Worm (Caenorhabditis elegans) whole organism, mixed stage, embryonic: Measurements from ENCODE around the gene C24D10.49.

Experiments used
- bed-3 ChIP-seq: fragments of 200-800 bp; sonication (Bioruptor generic); optimal IDR thresholded peaks from 3 replicates; lab custom pipeline; 2018; ENCODE audit warnings: mild to moderate bottlenecking, missing genetic modification characterization, moderate library complexity, missing compliant biosample characterization
- ceh-39 ChIP-seq: fragments of 150-350 bp; optimal IDR thresholded peaks from 2 replicates; lab custom pipeline; 2014; ENCODE audit warnings: missing biosample characterization, missing genetic modification characterization
- ceh-43 ChIP-seq: fragments of 200-800 bp; sonication (Bioruptor generic); optimal IDR thresholded peaks from 2 replicates; lab custom pipeline; 2018; ENCODE audit warnings: mild to moderate bottlenecking, missing genetic modification characterization, moderate library complexity, missing compliant biosample characterization
- ceh-83 ChIP-seq: fragments of 200-800 bp; sonication (Bioruptor generic); optimal IDR thresholded peaks from 2 replicates; lab custom pipeline; 2018; ENCODE audit warnings: mild to moderate bottlenecking, missing genetic modification characterization, missing compliant biosample characterization
- ces-1 ChIP-seq: fragments of 150-350 bp; optimal IDR thresholded peaks from 2 replicates; lab custom pipeline; 2014; ENCODE audit warnings: missing biosample characterization, missing genetic modification reagents, missing genetic modification characterization
- cnd-1 ChIP-seq: fragments of 200-800 bp; sonication (Bioruptor generic); optimal IDR thresholded peaks from 2 replicates; lab custom pipeline; 2018; ENCODE audit warnings: mild to moderate bottlenecking, missing genetic modification characterization, missing compliant biosample characterization
- drap-1 ChIP-seq: fragments of 200-800 bp; sonication (Bioruptor generic); optimal IDR thresholded peaks from 3 replicates; lab custom pipeline; 2018; ENCODE audit warnings: mild to moderate bottlenecking, missing genetic modification characterization, missing compliant biosample characterization
- elt-1 ChIP-seq: sonication (generic microtip); optimal IDR thresholded peaks from 2 replicates; lab custom pipeline; 2017; ENCODE audit warnings: missing genetic modification characterization, mild to moderate bottlenecking, missing compliant biosample characterization, antibody characterized with exemption, moderate library complexity, borderline replicate concordance; ENCODE audit not compliant: insufficient read depth
- elt-3 ChIP-seq: fragments of 150-350 bp; optimal IDR thresholded peaks from 2 replicates; lab custom pipeline; 2014; ENCODE audit warnings: missing biosample characterization, missing genetic modification characterization
- flh-1 ChIP-seq: fragments of 200-800 bp; sonication (Bioruptor generic); optimal IDR thresholded peaks from 2 replicates; lab custom pipeline; 2018; ENCODE audit warnings: mild to moderate bottlenecking, missing genetic modification characterization, moderate library complexity, missing compliant biosample characterization
- ham-2 ChIP-seq: fragments of 200-800 bp; sonication (Bioruptor generic); optimal IDR thresholded peaks from 2 replicates; lab custom pipeline; 2018; ENCODE audit warnings: mild to moderate bottlenecking, missing genetic modification characterization, missing compliant biosample characterization
- hlh-1 ChIP-seq: fragments of 150-350 bp; optimal IDR thresholded peaks from 2 replicates; lab custom pipeline; 2014; ENCODE audit warnings: missing biosample characterization, missing genetic modification reagents, missing genetic modification characterization
- lin-13 ChIP-seq: fragments of 150-350 bp; optimal IDR thresholded peaks from 2 replicates; lab custom pipeline; 2014; ENCODE audit warnings: missing biosample characterization, missing genetic modification characterization
- lin-32 ChIP-seq: fragments of 200-800 bp; sonication (Bioruptor generic); optimal IDR thresholded peaks from 2 replicates; lab custom pipeline; 2018; ENCODE audit warnings: mild to moderate bottlenecking, missing genetic modification characterization, missing compliant biosample characterization
- lsy-2 ChIP-seq: fragments of 150-350 bp; optimal IDR thresholded peaks from 2 replicates; lab custom pipeline; 2014; ENCODE audit warnings: missing biosample characterization, missing genetic modification characterization
- mab-5 ChIP-seq: fragments of 150-350 bp; optimal IDR thresholded peaks from 2 replicates; lab custom pipeline; 2014; ENCODE audit warnings: missing biosample characterization, missing genetic modification characterization
- mep-1 ChIP-seq: fragments of 150-350 bp; optimal IDR thresholded peaks from 2 replicates; lab custom pipeline; 2017; ENCODE audit warnings: missing biosample characterization, missing genetic modification reagents, missing genetic modification characterization, inconsistent platforms
- mls-2 ChIP-seq: sonication (generic microtip); optimal IDR thresholded peaks from 2 replicates; lab custom pipeline; 2016; ENCODE audit warnings: mild to moderate bottlenecking, missing genetic modification characterization, moderate library complexity, missing compliant biosample characterization
- nhr-12 ChIP-seq: fragments of 150-350 bp; optimal IDR thresholded peaks from 2 replicates; lab custom pipeline; 2014; ENCODE audit warnings: missing biosample characterization, missing genetic modification characterization
- nhr-2 ChIP-seq: fragments of 150-350 bp; optimal IDR thresholded peaks from 2 replicates; lab custom pipeline; 2014; ENCODE audit warnings: missing biosample characterization, missing genetic modification characterization
- nhr-237 ChIP-seq: fragments of 150-350 bp; optimal IDR thresholded peaks from 2 replicates; lab custom pipeline; 2014; ENCODE audit warnings: missing biosample characterization, missing genetic modification characterization
- nhr-28 ChIP-seq: fragments of 150-350 bp; optimal IDR thresholded peaks from 2 replicates; lab custom pipeline; 2014; ENCODE audit warnings: missing biosample characterization, missing genetic modification characterization
- nhr-76 ChIP-seq: sonication (generic microtip); optimal IDR thresholded peaks from 2 replicates; lab custom pipeline; 2017; ENCODE audit warnings: missing biosample characterization, missing genetic modification characterization
- pha-4 ChIP-seq: fragments of 150-350 bp; optimal IDR thresholded peaks from 2 replicates; lab custom pipeline; 2018; ENCODE audit warnings: missing biosample characterization, missing genetic modification reagents, missing genetic modification characterization
- sem-2 ChIP-seq: fragments of 200-800 bp; sonication (Bioruptor generic); optimal IDR thresholded peaks from 2 replicates; lab custom pipeline; 2018; ENCODE audit warnings: mild to moderate bottlenecking, missing genetic modification characterization, missing compliant biosample characterization
- sptf-1 ChIP-seq: sonication (generic microtip); optimal IDR thresholded peaks from 2 replicates; lab custom pipeline; 2017; ENCODE audit warnings: mild to moderate bottlenecking, missing genetic modification characterization, moderate library complexity, missing compliant biosample characterization
- tbx-8 ChIP-seq: fragments of 200-800 bp; sonication (Bioruptor generic); optimal IDR thresholded peaks from 2 replicates; lab custom pipeline; 2018; ENCODE audit warnings: mild to moderate bottlenecking, missing genetic modification characterization, moderate library complexity, missing compliant biosample characterization
- unc-120 ChIP-seq: sonication (generic microtip); optimal IDR thresholded peaks from 2 replicates; lab custom pipeline; 2017; ENCODE audit warnings: missing genetic modification characterization, missing compliant biosample characterization; ENCODE audit not compliant: poor library complexity, severe bottlenecking
- unc-39 ChIP-seq: fragments of 150-350 bp; optimal IDR thresholded peaks from 2 replicates; lab custom pipeline; 2014; ENCODE audit warnings: missing biosample characterization, missing genetic modification characterization
- zip-8 ChIP-seq: fragments of 150-350 bp; optimal IDR thresholded peaks from 2 replicates; lab custom pipeline; 2014; ENCODE audit warnings: missing biosample characterization, missing genetic modification characterization
- ztf-11 ChIP-seq: fragments of 150-350 bp; optimal IDR thresholded peaks from 2 replicates; lab custom pipeline; 2014; ENCODE audit warnings: missing biosample characterization, missing genetic modification characterization

The C24D10.49 gene

ce11 chrIV:5139189-5139588 lies 17.9 kb downstream of the C24D10.49 start:
- no peak for TF ChIP-seq cnd-1 (tag; lab: Kevin White, UChicago)
- no peak for TF ChIP-seq nhr-237 (tag; lab: Kevin White, UChicago)
- peak; percentile 44 for TF ChIP-seq ces-1
- TF ChIP-seq sptf-1 (tag; lab: Kevin White, UChicago): no peak

ce11 chrIV:5137809-5138208 lies 19.3 kb downstream of the C24D10.49 start:
- peak; percentile 88 for TF ChIP-seq ces-1
- TF ChIP-seq nhr-237 (tag; lab: Kevin White, UChicago): no peak

- peak; percentile 48 for TF ChIP-seq unc-120 (tag; lab: Kevin White, UChicago)
- no peak for TF ChIP-seq mab-5
Measured at ce11 chrIV:5136523-5136922, 20.6 kb downstream of the C24D10.49 start.

- no peak for TF ChIP-seq flh-1
- no peak for TF ChIP-seq bed-3 (GFP tag; lab: Kevin White, UChicago)
- no peak for TF ChIP-seq ham-2 (GFP tag; lab: Kevin White, UChicago)
- no peak for TF ChIP-seq cnd-1 (tag; lab: Kevin White, UChicago)
- no peak for TF ChIP-seq tbx-8
- no peak for TF ChIP-seq mls-2 (tag; lab: Kevin White, UChicago)
- no peak for TF ChIP-seq unc-120 (tag; lab: Kevin White, UChicago)
- TF ChIP-seq pha-4: no peak
- no peak for TF ChIP-seq nhr-237 (tag; lab: Kevin White, UChicago)
- no peak for TF ChIP-seq ces-1
- no peak for TF ChIP-seq mep-1
- no peak for TF ChIP-seq ceh-39 (tag; lab: Kevin White, UChicago)
- TF ChIP-seq hlh-1 (tag; lab: Kevin White, UChicago): no peak
- no peak for TF ChIP-seq nhr-12 (tag; lab: Kevin White, UChicago)
- TF ChIP-seq ceh-43 (GFP tag; lab: Kevin White, UChicago): no peak
- TF ChIP-seq mab-5: no peak
Measured at ce11 chrIV:5134798-5135197, 22.3 kb downstream of the C24D10.49 start.

- TF ChIP-seq ces-1 (peak; percentile 63), lsy-2 (peak; percentile 2), elt-3 (peak; percentile 15), mab-5 (no peak), unc-120 (tag; lab: Kevin White, UChicago) (peak; percentile 82), mls-2 (tag; lab: Kevin White, UChicago) (no peak), hlh-1 (tag; lab: Kevin White, UChicago) (peak; percentile 68), nhr-237 (tag; lab: Kevin White, UChicago) (no peak), ham-2 (GFP tag; lab: Kevin White, UChicago) (no peak)
- TF ChIP-seq, all 35 proteins: peak for 5
Measured at ce11 chrIV:5133791-5134370, 23.2 kb downstream of the C24D10.49 start.

ce11 chrIV:5131781-5132180 lies 25.3 kb downstream of the C24D10.49 start:
- TF ChIP-seq elt-3 (no peak), hlh-1 (tag; lab: Kevin White, UChicago) (no peak)

- TF ChIP-seq tbx-8: no peak
- no peak for TF ChIP-seq ztf-11 (tag; lab: Kevin White, UChicago)
- no peak for TF ChIP-seq unc-120 (tag; lab: Kevin White, UChicago)
- peak; percentile 21 for TF ChIP-seq ces-1
- no peak for TF ChIP-seq zip-8 (tag; lab: Kevin White, UChicago)
- TF ChIP-seq elt-3: no peak
Measured at ce11 chrIV:5121995-5122394, 35.1 kb downstream of the C24D10.49 start, which contains the start of gene tkr-3. Gene tkr-3 (minus strand): TSS chrIV:5122095.

ce11 chrIV:5111533-5111932 lies 45.6 kb downstream of the C24D10.49 start, which contains the start of gene AC7.3:
Gene AC7.3 (plus strand): TSS chrIV:5111833.
- TF ChIP-seq nhr-2: no peak
- TF ChIP-seq elt-1 (tag; lab: Kevin White, UChicago): no peak
- TF ChIP-seq hlh-1 (tag; lab: Kevin White, UChicago): no peak
- TF ChIP-seq lin-13 (tag; lab: Kevin White, UChicago): no peak
- no peak for TF ChIP-seq ceh-43 (GFP tag; lab: Kevin White, UChicago)
- TF ChIP-seq sem-2 (GFP tag; lab: Kevin White, UChicago): no peak
- TF ChIP-seq ham-2 (GFP tag; lab: Kevin White, UChicago): no peak
- no peak for TF ChIP-seq nhr-28 (tag; lab: Kevin White, UChicago)
- no peak for TF ChIP-seq lin-32
- TF ChIP-seq elt-3: no peak
- TF ChIP-seq nhr-237 (tag; lab: Kevin White, UChicago): no peak
- TF ChIP-seq ceh-39 (tag; lab: Kevin White, UChicago): no peak
- no peak for TF ChIP-seq drap-1 (GFP tag; lab: Kevin White, UChicago)
- no peak for TF ChIP-seq bed-3 (GFP tag; lab: Kevin White, UChicago)
- no peak for TF ChIP-seq nhr-76 (tag; lab: Kevin White, UChicago)
- TF ChIP-seq unc-120 (tag; lab: Kevin White, UChicago): no peak
- no peak for TF ChIP-seq unc-39 (tag; lab: Kevin White, UChicago)
- TF ChIP-seq pha-4: no peak
- no peak for TF ChIP-seq nhr-12 (tag; lab: Kevin White, UChicago)
- TF ChIP-seq ceh-83: no peak
